Fruit fly (Drosophila melanogaster): ENCODE results near the gene CG13962.

DNA sequence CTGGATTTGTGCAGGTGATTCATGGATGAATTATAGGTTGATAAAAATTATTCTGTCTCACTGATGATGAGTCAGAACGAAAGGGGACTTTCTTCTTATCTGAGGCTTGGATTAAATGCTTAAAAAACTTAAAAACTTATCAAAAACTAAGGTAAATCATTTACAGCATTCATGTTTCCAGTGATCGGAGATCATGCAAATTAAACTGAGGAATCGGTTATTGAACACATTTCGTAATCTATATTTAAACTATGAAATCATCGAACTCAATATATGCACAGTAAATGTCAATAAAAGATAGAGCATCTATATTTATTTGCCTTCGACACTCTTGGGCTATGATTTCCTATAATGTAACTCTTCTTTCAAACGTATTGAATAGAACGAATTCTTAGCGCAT, 26.4 kb downstream of the CG13962 start:
- no peak for TF ChIP-seq CG8478 (optimal IDR thresholded peaks at IDR 0.05)
- TF ChIP-seq usp (GFP tag; optimal IDR thresholded peaks at IDR 0.05): no peak
- no peak for TF ChIP-seq EcR (GFP tag; optimal IDR thresholded peaks at IDR 0.05)
